Fruit fly (Drosophila melanogaster) whole organism, embryonic: ENCODE results near the gene Nmdar2.
A peak's percentile ranks its signal among the peaks of the same experiment; 100 is the strongest.

Source experiments
- Abd-B ChIP-seq: fragments of 200-800 bp; sonication (Bioruptor generic); optimal IDR thresholded peaks from 2 replicates; lab custom pipeline; 2018; ENCODE audit warnings: missing biosample characterization, mild to moderate bottlenecking, missing genetic modification characterization, moderate library complexity
- Awh ChIP-seq: fragments of 200-800 bp; sonication (Bioruptor generic); IDR thresholded peaks from 2 replicates; pipeline ENCODE4, ENCODE4 v1.3.6; 2022; ENCODE audit warnings: missing biosample characterization, missing genetic modification characterization
- CG10366 ChIP-seq: fragments of 200-800 bp; sonication (Bioruptor generic); IDR thresholded peaks from 2 replicates; pipeline ENCODE4 v1.3.6; 2022; ENCODE audit warnings: missing biosample characterization, missing genetic modification characterization
- CG1233 ChIP-seq: fragments of 200-800 bp; sonication (Bioruptor generic); optimal IDR thresholded peaks from 4 replicates; lab custom pipeline; 2018; ENCODE audit warnings: missing biosample characterization, mild to moderate bottlenecking, missing genetic modification characterization
- CG12942 ChIP-seq: fragments of 200-800 bp; sonication (Bioruptor generic); optimal IDR thresholded peaks from 3 replicates; lab custom pipeline; 2016; ENCODE audit warnings: missing biosample characterization, missing genetic modification characterization
- CG13296 ChIP-seq: fragments of 200-800 bp; sonication (Bioruptor generic); optimal IDR thresholded peaks from 3 replicates; lab custom pipeline; 2018; ENCODE audit warnings: missing biosample characterization, mild to moderate bottlenecking, missing genetic modification characterization
- CG14860 ChIP-seq: fragments of 200-800 bp; sonication (Bioruptor generic); IDR thresholded peaks from 3 replicates; pipeline ENCODE4 v1.3.6; 2022; ENCODE audit warnings: missing biosample characterization, missing genetic modification characterization; ENCODE audit not compliant: partially characterized antibody
- CG1647 ChIP-seq: fragments of 200-800 bp; sonication (Bioruptor generic); optimal IDR thresholded peaks from 3 replicates; lab custom pipeline; 2016; ENCODE audit warnings: missing biosample characterization, missing genetic modification characterization
- CG16779 ChIP-seq: fragments of 200-800 bp; sonication (Bioruptor generic); IDR thresholded peaks from 2 replicates; pipeline ENCODE4 v1.3.6; 2022; ENCODE audit warnings: missing biosample characterization, missing genetic modification characterization
- CG1832 ChIP-seq: fragments of 200-800 bp; sonication (Bioruptor generic); optimal IDR thresholded peaks from 2 replicates; lab custom pipeline; 2017; ENCODE audit warnings: missing biosample characterization, mild to moderate bottlenecking, missing genetic modification characterization, inconsistent platforms
- CG2202 ChIP-seq: fragments of 200-800 bp; sonication (Bioruptor generic); optimal IDR thresholded peaks from 2 replicates; lab custom pipeline; 2018; ENCODE audit warnings: missing biosample characterization, mild to moderate bottlenecking, missing genetic modification characterization
- CG31224 ChIP-seq: fragments of 200-800 bp; sonication (Bioruptor generic); IDR thresholded peaks from 2 replicates; pipeline ENCODE4 v1.3.6; 2022; ENCODE audit warnings: missing biosample characterization, missing genetic modification characterization
- CG7357 ChIP-seq: fragments of 200-800 bp; sonication (Bioruptor generic); IDR thresholded peaks from 3 replicates; pipeline ENCODE4 v1.3.6; 2022; ENCODE audit warnings: missing biosample characterization, missing genetic modification characterization
- CG8765 ChIP-seq: fragments of 200-800 bp; sonication (Bioruptor generic); IDR thresholded peaks from 2 replicates; pipeline ENCODE4 v1.3.6; 2022; ENCODE audit warnings: missing biosample characterization, missing genetic modification characterization
- CG9437 ChIP-seq: fragments of 200-800 bp; sonication (Bioruptor generic); optimal IDR thresholded peaks from 2 replicates; lab custom pipeline; 2018; ENCODE audit warnings: missing biosample characterization, mild to moderate bottlenecking, missing genetic modification characterization
- CG9932 ChIP-seq: fragments of 200-800 bp; sonication (Bioruptor generic); IDR thresholded peaks from 2 replicates; pipeline ENCODE4 v1.3.6; 2022; ENCODE audit warnings: missing biosample characterization, missing genetic modification characterization
- CoRest ChIP-seq: fragments of 200-800 bp; sonication (Bioruptor generic); optimal IDR thresholded peaks from 3 replicates; lab custom pipeline; 2018; ENCODE audit warnings: missing biosample characterization, mild to moderate bottlenecking, missing genetic modification characterization, moderate library complexity
- Dad ChIP-seq: fragments of 200-800 bp; sonication (Bioruptor generic); optimal IDR thresholded peaks from 3 replicates; lab custom pipeline; 2016; ENCODE audit warnings: missing biosample characterization, missing genetic modification characterization
- Dip3 ChIP-seq: fragments of 200-800 bp; sonication (Bioruptor generic); optimal IDR thresholded peaks from 3 replicates; lab custom pipeline; 2016; ENCODE audit warnings: missing biosample characterization, missing genetic modification characterization
- Fer3 ChIP-seq: fragments of 200-800 bp; sonication (Bioruptor generic); optimal IDR thresholded peaks from 2 replicates; lab custom pipeline; 2018; ENCODE audit warnings: missing biosample characterization, mild to moderate bottlenecking, missing genetic modification characterization, moderate library complexity
- Gsc ChIP-seq: fragments of 200-800 bp; sonication (Bioruptor generic); IDR thresholded peaks from 2 replicates; pipeline ENCODE4 v1.3.6; 2022; ENCODE audit warnings: missing biosample characterization, missing genetic modification characterization
- Hr3 ChIP-seq: fragments of 200-800 bp; sonication (Bioruptor generic); optimal IDR thresholded peaks from 3 replicates; lab custom pipeline; 2016; ENCODE audit warnings: missing biosample characterization, missing genetic modification characterization
- Lim3 ChIP-seq: fragments of 200-800 bp; sonication (Bioruptor generic); IDR thresholded peaks from 2 replicates; pipeline ENCODE4 v1.3.6; 2022; ENCODE audit warnings: missing biosample characterization, missing genetic modification characterization
- Lpt ChIP-seq: fragments of >200 bp; optimal IDR thresholded peaks from 2 replicates; lab custom pipeline; 2018; ENCODE audit warnings: missing biosample characterization, missing genetic modification characterization
- MBD-R2 ChIP-seq: fragments of 200-800 bp; sonication (Bioruptor generic); IDR thresholded peaks from 2 replicates; pipeline ENCODE4 v1.3.6; 2022; ENCODE audit warnings: missing biosample characterization, missing genetic modification characterization
- MTF-1 ChIP-seq: fragments of 200-800 bp; sonication (Bioruptor generic); optimal IDR thresholded peaks from 2 replicates; lab custom pipeline; 2018; ENCODE audit warnings: missing biosample characterization, mild to moderate bottlenecking, missing genetic modification characterization, borderline replicate concordance
- NK7.1 ChIP-seq: fragments of 200-800 bp; sonication (Bioruptor generic); optimal IDR thresholded peaks from 3 replicates; lab custom pipeline; 2016; ENCODE audit warnings: missing biosample characterization, missing genetic modification characterization
- Nf-YB ChIP-seq: fragments of 200-800 bp; sonication (Bioruptor generic); optimal IDR thresholded peaks from 3 replicates; lab custom pipeline; 2019; ENCODE audit warnings: missing biosample characterization, mild to moderate bottlenecking, missing genetic modification characterization, moderate library complexity
- Poxn ChIP-seq: fragments of 200-800 bp; sonication (Bioruptor generic); IDR thresholded peaks from 2 replicates; pipeline ENCODE4 v1.3.6; 2022; ENCODE audit warnings: missing biosample characterization, missing genetic modification characterization
- Ravus ChIP-seq: fragments of 200-800 bp; sonication (Bioruptor generic); IDR thresholded peaks from 2 replicates; pipeline ENCODE4 v1.3.6; 2022; ENCODE audit warnings: missing biosample characterization, missing genetic modification characterization
- Scr ChIP-seq: fragments of 200-800 bp; sonication (Bioruptor generic); IDR thresholded peaks from 2 replicates; pipeline ENCODE4 v1.3.6; 2022; ENCODE audit warnings: missing biosample characterization, missing genetic modification characterization; ENCODE audit not compliant: partially characterized antibody
- al ChIP-seq: fragments of 200-800 bp; sonication (Bioruptor generic); IDR thresholded peaks from 2 replicates; pipeline ENCODE4 v1.3.6; 2022; ENCODE audit warnings: missing biosample characterization, missing genetic modification characterization
- ara ChIP-seq: fragments of 200-800 bp; sonication (Bioruptor generic); IDR thresholded peaks from 2 replicates; pipeline ENCODE4 v1.3.6; 2022; ENCODE audit warnings: missing biosample characterization, missing genetic modification characterization
- cg ChIP-seq: fragments of 200-800 bp; sonication (Bioruptor generic); optimal IDR thresholded peaks from 3 replicates; lab custom pipeline; 2019; ENCODE audit warnings: missing biosample characterization, mild to moderate bottlenecking, missing genetic modification characterization, moderate library complexity
- chm ChIP-seq: fragments of 200-800 bp; sonication (Bioruptor generic); IDR thresholded peaks from 2 replicates; pipeline ENCODE4 v1.3.6; 2022; ENCODE audit warnings: missing biosample characterization, missing genetic modification characterization
- dysf ChIP-seq: fragments of 200-800 bp; sonication (Bioruptor generic); IDR thresholded peaks from 3 replicates; pipeline ENCODE4 v1.3.6; 2022; ENCODE audit warnings: missing biosample characterization, missing genetic modification characterization
- fd64A ChIP-seq: fragments of 200-800 bp; sonication (Bioruptor generic); optimal IDR thresholded peaks from 3 replicates; lab custom pipeline; 2018; ENCODE audit warnings: missing biosample characterization, mild to moderate bottlenecking, missing genetic modification characterization
- gfzf ChIP-seq: fragments of 200-800 bp; sonication (Bioruptor generic); optimal IDR thresholded peaks from 2 replicates; lab custom pipeline; 2016; ENCODE audit warnings: missing biosample characterization, mild to moderate bottlenecking, missing genetic modification characterization, moderate library complexity
- ham ChIP-seq: fragments of 200-800 bp; sonication (Bioruptor generic); IDR thresholded peaks from 2 replicates; pipeline ENCODE4 v1.3.6; 2022; ENCODE audit warnings: missing biosample characterization, missing genetic modification characterization
- hkb ChIP-seq, 2 experiments: fragments of 200-800 bp in 1 of 2; fragments of >200 bp in 1 of 2; sonication (Bioruptor generic) in 1 of 2; IDR thresholded peaks in 1 of 2; optimal IDR thresholded peaks in 1 of 2; 2 replicates each; pipeline versions ENCODE4 v1.3.6 to Lab custom; 2017 to 2022; ENCODE audit warnings: missing biosample characterization in 1 of 2, missing genetic modification characterization in 1 of 2
- lab ChIP-seq: fragments of 200-800 bp; sonication (Bioruptor generic); optimal IDR thresholded peaks from 3 replicates; lab custom pipeline; 2017; ENCODE audit warnings: missing biosample characterization, missing genetic modification characterization, mild to moderate bottlenecking, moderate library complexity, missing genetic modification reagents
- lbe ChIP-seq: fragments of 200-800 bp; sonication (Bioruptor generic); optimal IDR thresholded peaks from 2 replicates; lab custom pipeline; 2016; ENCODE audit warnings: missing biosample characterization, mild to moderate bottlenecking, missing genetic modification characterization
- mld ChIP-seq: fragments of 200-800 bp; sonication (Bioruptor generic); IDR thresholded peaks from 3 replicates; pipeline ENCODE4 v1.3.6; 2022; ENCODE audit warnings: missing biosample characterization, missing genetic modification characterization; ENCODE audit not compliant: partially characterized antibody
- nau ChIP-seq: fragments of 200-800 bp; sonication (Bioruptor generic); optimal IDR thresholded peaks from 3 replicates; lab custom pipeline; 2017; ENCODE audit warnings: missing biosample characterization, mild to moderate bottlenecking, missing genetic modification characterization, missing genetic modification reagents
- nmo ChIP-seq: fragments of 200-800 bp; sonication (Bioruptor generic); optimal IDR thresholded peaks from 2 replicates; lab custom pipeline; 2018; ENCODE audit warnings: missing biosample characterization, mild to moderate bottlenecking, missing genetic modification characterization, moderate library complexity
- pb ChIP-seq: fragments of 200-800 bp; sonication (Bioruptor generic); optimal IDR thresholded peaks from 3 replicates; lab custom pipeline; 2016; ENCODE audit warnings: missing biosample characterization, missing genetic modification characterization
- phol ChIP-seq: fragments of 200-800 bp; sonication (Bioruptor generic); optimal IDR thresholded peaks from 3 replicates; lab custom pipeline; 2018; ENCODE audit warnings: missing biosample characterization, mild to moderate bottlenecking, missing genetic modification characterization, moderate library complexity
- ro ChIP-seq: fragments of 200-800 bp; sonication (Bioruptor generic); IDR thresholded peaks from 2 replicates; pipeline ENCODE4 v1.3.6; 2022; ENCODE audit warnings: missing biosample characterization, missing genetic modification characterization
- slou ChIP-seq: fragments of 200-800 bp; sonication (Bioruptor generic); optimal IDR thresholded peaks from 3 replicates; lab custom pipeline; 2016; ENCODE audit warnings: missing biosample characterization, missing genetic modification characterization
- tll ChIP-seq, 2 experiments: fragments of 200-800 bp in 1 of 2; fragments of >200 bp in 1 of 2; sonication (Bioruptor generic) in 1 of 2; optimal IDR thresholded peaks; 2 replicates each; lab custom pipeline; 2017 to 2019; ENCODE audit warnings: missing biosample characterization in 2 of 2, missing genetic modification characterization in 2 of 2, mild to moderate bottlenecking in 1 of 2, moderate library complexity in 1 of 2
- twi ChIP-seq: fragments of 200-800 bp; optimal IDR thresholded peaks from 2 replicates; lab custom pipeline; 2019; ENCODE audit warnings: missing biosample characterization, mild to moderate bottlenecking, missing genetic modification characterization, moderate library complexity

Nmdar2 gene

dm6 chrX:1512753-1513226, 5.2 kb upstream of the Nmdar2 start, which contains the start of gene CG14795 (continued):
- peak; percentile 57 for TF ChIP-seq MBD-R2
- TF ChIP-seq al = no peak
- no peak for TF ChIP-seq Ravus (GFP tag; lab: Robert Waterston, UW)
- peak; percentile 73 for TF ChIP-seq phol (tag; lab: Kevin White, UChicago)
- TF ChIP-seq CG9932 = peak; percentile 72
- TF ChIP-seq Lpt (GFP tag; lab: Kevin White, UChicago) = no peak
- no peak for TF ChIP-seq cg (GFP tag; lab: Kevin White, UChicago)
- TF ChIP-seq pb (GFP tag; lab: Kevin White, UChicago) = no peak
- peak; percentile 40 for TF ChIP-seq Dad (GFP tag; lab: Kevin White, UChicago)
- TF ChIP-seq nmo = peak; percentile 69
- no peak for TF ChIP-seq ham (GFP tag; lab: Robert Waterston, UW)
- TF ChIP-seq CG13296 (GFP tag; lab: Kevin White, UChicago) = no peak
- TF ChIP-seq ro (GFP tag; lab: Robert Waterston, UW) = no peak
- no peak for TF ChIP-seq nau
- peak; percentile 91 for TF ChIP-seq Scr
- peak; percentile 43 for TF ChIP-seq Abd-B (GFP tag; lab: Kevin White, UChicago)
- no peak for TF ChIP-seq Poxn (GFP tag; lab: Robert Waterston, UW)
- no peak for TF ChIP-seq Fer3
- peak; percentile 89 for TF ChIP-seq gfzf (GFP tag; lab: Kevin White, UChicago)
- peak; percentile 4 for TF ChIP-seq Nf-YB (GFP tag; lab: Kevin White, UChicago)
- no peak for TF ChIP-seq CG1233
- no peak for TF ChIP-seq MTF-1 (GFP tag; lab: Kevin White, UChicago)
- no peak for TF ChIP-seq Dip3 (GFP tag; lab: Kevin White, UChicago)
- TF ChIP-seq CG14860 = peak; percentile 85
- TF ChIP-seq Gsc (GFP tag; lab: Robert Waterston, UW) = no peak
- peak; percentile 65 for TF ChIP-seq hkb (optimal IDR thresholded peaks at IDR 0.05; lab: Kevin White, UChicago)
- no peak for TF ChIP-seq hkb (GFP tag; IDR thresholded peaks at IDR 0.05; lab: Robert Waterston, UW)
- TF ChIP-seq Hr3 (GFP tag; lab: Kevin White, UChicago) = no peak
- no peak for TF ChIP-seq twi (tag; lab: Kevin White, UChicago)
- TF ChIP-seq CG2202 (tag; lab: Kevin White, UChicago) = no peak
- no peak for TF ChIP-seq CG7357 (GFP tag; lab: Robert Waterston, UW)
- TF ChIP-seq CG16779 (GFP tag; lab: Robert Waterston, UW) = no peak
- peak; percentile 94 for TF ChIP-seq mld (GFP tag; lab: Robert Waterston, UW)
- TF ChIP-seq ara (GFP tag; lab: Robert Waterston, UW) = peak; percentile 25; the same call in 1 of the 2 replicates
- TF ChIP-seq CG31224 (GFP tag; lab: Robert Waterston, UW) = no peak
- TF ChIP-seq slou (GFP tag; lab: Kevin White, UChicago) = no peak
- TF ChIP-seq lab (GFP tag; lab: Kevin White, UChicago) = peak; percentile 24
- TF ChIP-seq lbe (GFP tag; lab: Kevin White, UChicago) = no peak
- no peak for TF ChIP-seq CG8765
- TF ChIP-seq CG1832 (GFP tag; lab: Kevin White, UChicago) = no peak
- TF ChIP-seq CG12942 (GFP tag; lab: Kevin White, UChicago) = no peak
- peak; percentile 50 for TF ChIP-seq CoRest (tag; lab: Kevin White, UChicago)
- TF ChIP-seq chm (GFP tag; lab: Robert Waterston, UW) = no peak
- TF ChIP-seq tll (GFP tag; optimal IDR thresholded peaks at IDR 0.05; lab: Kevin White, UChicago) = no peak
- TF ChIP-seq CG1647 (GFP tag; lab: Kevin White, UChicago) = no peak
- no peak for TF ChIP-seq Awh (GFP tag; lab: Robert Waterston, UW)
- TF ChIP-seq Lim3 (GFP tag; lab: Robert Waterston, UW) = no peak
- no peak for TF ChIP-seq NK7.1 (GFP tag; lab: Kevin White, UChicago)
- no peak for TF ChIP-seq CG10366
- TF ChIP-seq fd64A = no peak
- no peak for TF ChIP-seq dysf (GFP tag; lab: Robert Waterston, UW)
- no peak for TF ChIP-seq CG9437 (GFP tag; lab: Kevin White, UChicago)
